Worm (Caenorhabditis elegans): ENCODE data around the gene T19D12.10.

The T19D12.10 gene

ce11 chrII:6682918-6683317 is 24.3 kb upstream of the T19D12.10 start:
- TF ChIP-seq ztf-1 (GFP tag; conservative IDR thresholded peaks at IDR 0.05) (no peak), ztf-11 (tag; optimal IDR thresholded peaks at IDR 0.05) (no peak), mdl-1 (tag; optimal IDR thresholded peaks at IDR 0.05) (no peak), crh-2 (tag; optimal IDR thresholded peaks at IDR 0.05) (no peak), Y55F3AM.14 (GFP tag; optimal IDR thresholded peaks at IDR 0.05) (no peak), dmd-4 (tag; optimal IDR thresholded peaks at IDR 0.05) (no peak), zag-1 (tag; optimal IDR thresholded peaks at IDR 0.05) (no peak), mbf-1 (tag; optimal IDR thresholded peaks at IDR 0.05) (no peak), nhr-10 (tag; optimal IDR thresholded peaks at IDR 0.05) (no peak), lin-13 (GFP tag; optimal IDR thresholded peaks at IDR 0.05) (no peak)

- TF ChIP-seq crh-2 (tag; optimal IDR thresholded peaks at IDR 0.05) (peak; percentile 13), fos-1 (tag; optimal IDR thresholded peaks at IDR 0.05) (peak; percentile 94), Y55F3AM.14 (GFP tag; optimal IDR thresholded peaks at IDR 0.05) (no peak), sma-9 (GFP tag; optimal IDR thresholded peaks at IDR 0.05) (peak; percentile 6), sma-9 (tag; optimal IDR thresholded peaks at IDR 0.05) (no peak), sem-4 (tag; optimal IDR thresholded peaks at IDR 0.05) (no peak), skn-1 (tag; optimal IDR thresholded peaks at IDR 0.05) (no peak)
These were observed 22.8 kb upstream of the T19D12.10 start for ce11 chrII:6681478-6681877.

- no peak for TF ChIP-seq ceh-82 (tag; optimal IDR thresholded peaks at IDR 0.05)
- TF ChIP-seq nhr-12 (tag; optimal IDR thresholded peaks at IDR 0.05): no peak
- TF ChIP-seq zag-1 (tag; optimal IDR thresholded peaks at IDR 0.05): no peak
- no peak for TF ChIP-seq ZK546.5 (tag; optimal IDR thresholded peaks at IDR 0.05)
These were observed 21.1 kb upstream of the T19D12.10 start, which contains the start of gene ift-74 for ce11 chrII:6679724-6680123. Gene ift-74, plus strand, starts transcription at chrII:6680024.

- TF ChIP-seq unc-62 (GFP tag; optimal IDR thresholded peaks at IDR 0.05) (no peak), fos-1 (tag; optimal IDR thresholded peaks at IDR 0.05) (peak; percentile 95), lin-13 (GFP tag; optimal IDR thresholded peaks at IDR 0.05) (no peak), unc-39 (tag; optimal IDR thresholded peaks at IDR 0.05) (no peak), F13H6.1 (tag; optimal IDR thresholded peaks at IDR 0.05) (no peak), unc-55 (GFP tag; optimal IDR thresholded peaks at IDR 0.05) (no peak), sem-4 (tag; optimal IDR thresholded peaks at IDR 0.05) (no peak), sma-9 (GFP tag; optimal IDR thresholded peaks at IDR 0.05) (peak; percentile 45), sma-9 (tag; optimal IDR thresholded peaks at IDR 0.05) (no peak), blmp-1 (tag; optimal IDR thresholded peaks at IDR 0.05; ENCODE audit: insufficient read depth) (no peak), snpc-4 (tag; optimal IDR thresholded peaks at IDR 0.05) (no peak)
These were observed 15.2 kb upstream of the T19D12.10 start, which contains the start of gene H43E16.1 for ce11 chrII:6673894-6674293. Gene H43E16.1, plus strand, starts transcription at chrII:6674268.

ce11 chrII:6668496-6668895 is 9.8 kb upstream of the T19D12.10 start:
- TF ChIP-seq Y55F3AM.14 (GFP tag; optimal IDR thresholded peaks at IDR 0.05): no peak
- no peak for TF ChIP-seq unc-62 (GFP tag; optimal IDR thresholded peaks at IDR 0.05)
- TF ChIP-seq unc-55 (GFP tag; optimal IDR thresholded peaks at IDR 0.05): no peak
- no peak for TF ChIP-seq peb-1 (tag; optimal IDR thresholded peaks at IDR 0.05)
- TF ChIP-seq alr-1 (tag; optimal IDR thresholded peaks at IDR 0.05): no peak
- no peak for TF ChIP-seq skn-1 (tag; optimal IDR thresholded peaks at IDR 0.05)
- no peak for TF ChIP-seq dmd-4 (tag; optimal IDR thresholded peaks at IDR 0.05)
- no peak for TF ChIP-seq lin-11 (tag; optimal IDR thresholded peaks at IDR 0.05)
- no peak for TF ChIP-seq nhr-10 (tag; optimal IDR thresholded peaks at IDR 0.05)
- TF ChIP-seq sma-9 (GFP tag; optimal IDR thresholded peaks at IDR 0.05): no peak
- TF ChIP-seq sma-9 (tag; optimal IDR thresholded peaks at IDR 0.05): no peak
- TF ChIP-seq zag-1 (tag; optimal IDR thresholded peaks at IDR 0.05): no peak
- no peak for TF ChIP-seq elt-1 (tag; optimal IDR thresholded peaks at IDR 0.05)

ce11 chrII:6667534-6667933 is 8.9 kb upstream of the T19D12.10 start:
- TF ChIP-seq peb-1 (tag; optimal IDR thresholded peaks at IDR 0.05): no peak

- TF ChIP-seq lin-39 (tag; optimal IDR thresholded peaks at IDR 0.05) (no peak), mdl-1 (tag; optimal IDR thresholded peaks at IDR 0.05) (no peak), blmp-1 (tag; optimal IDR thresholded peaks at IDR 0.05; ENCODE audit: insufficient read depth) (no peak), sem-4 (tag; optimal IDR thresholded peaks at IDR 0.05) (no peak), lin-11 (tag; optimal IDR thresholded peaks at IDR 0.05) (no peak), nhr-237 (tag; optimal IDR thresholded peaks at IDR 0.05) (no peak), ztf-11 (tag; optimal IDR thresholded peaks at IDR 0.05) (no peak), nhr-77 (tag; optimal IDR thresholded peaks at IDR 0.05) (no peak)
These were observed 7.9 kb upstream of the T19D12.10 start, which contains the start of gene T19D12.1 for ce11 chrII:6666598-6666997. Gene T19D12.1, plus strand, starts transcription at chrII:6666898.
